Fruit fly (Drosophila melanogaster) whole organism, adult: Measurements from ENCODE around the gene tsh.

ENCODE experiments used
- CG11617 ChIP-seq: fragments of 200-800 bp; sonication (Bioruptor generic); optimal IDR thresholded peaks from 2 replicates; lab custom pipeline; 2017; ENCODE audit warnings: mild to moderate bottlenecking, missing biosample characterization, missing genetic modification reagents, missing genetic modification characterization
- CG12768 ChIP-seq: fragments of 200-800 bp; sonication (Bioruptor generic); optimal IDR thresholded peaks from 2 replicates; lab custom pipeline; 2017; ENCODE audit warnings: missing biosample characterization, missing genetic modification characterization, mild to moderate bottlenecking, moderate library complexity, missing genetic modification reagents
- CG14711 ChIP-seq: fragments of 200-800 bp; sonication (Bioruptor generic); optimal IDR thresholded peaks from 2 replicates; lab custom pipeline; 2018; ENCODE audit warnings: missing biosample characterization, mild to moderate bottlenecking, missing genetic modification characterization, moderate library complexity
- CG1620 ChIP-seq: fragments of 200-800 bp; sonication (Bioruptor generic); optimal IDR thresholded peaks from 2 replicates; lab custom pipeline; 2016; ENCODE audit warnings: missing biosample characterization, missing genetic modification characterization
- CG33017 ChIP-seq: fragments of 200-800 bp; sonication (Bioruptor generic); optimal IDR thresholded peaks from 2 replicates; lab custom pipeline; 2018; ENCODE audit warnings: missing biosample characterization, mild to moderate bottlenecking, missing genetic modification characterization, moderate library complexity
- CG5204 ChIP-seq: fragments of 200-800 bp; sonication (Bioruptor generic); optimal IDR thresholded peaks from 2 replicates; lab custom pipeline; 2016; ENCODE audit warnings: missing biosample characterization, missing genetic modification characterization
- CG7045 ChIP-seq: fragments of 200-800 bp; sonication (Bioruptor generic); optimal IDR thresholded peaks from 2 replicates; lab custom pipeline; 2017; ENCODE audit warnings: missing biosample characterization, mild to moderate bottlenecking, missing genetic modification characterization
- CG7101 ChIP-seq: fragments of 200-800 bp; sonication (Bioruptor generic); optimal IDR thresholded peaks from 2 replicates; lab custom pipeline; 2018; ENCODE audit warnings: missing biosample characterization, mild to moderate bottlenecking, missing genetic modification characterization, moderate library complexity
- Clk ChIP-seq: fragments of 200-800 bp; sonication (Bioruptor generic); optimal IDR thresholded peaks from 2 replicates; lab custom pipeline; 2017; ENCODE audit warnings: missing biosample characterization, missing genetic modification characterization
- Crg-1 ChIP-seq: fragments of 200-800 bp; sonication (Bioruptor generic); optimal IDR thresholded peaks from 2 replicates; lab custom pipeline; 2016; ENCODE audit warnings: missing biosample characterization, missing genetic modification characterization
- Hr96 ChIP-seq: fragments of 200-800 bp; sonication (Bioruptor generic); optimal IDR thresholded peaks from 2 replicates; lab custom pipeline; 2016; ENCODE audit warnings: missing biosample characterization, missing genetic modification characterization
- Mnt ChIP-seq: fragments of 200-800 bp; sonication (Bioruptor generic); optimal IDR thresholded peaks from 2 replicates; lab custom pipeline; 2016; ENCODE audit warnings: missing biosample characterization, mild to moderate bottlenecking, missing genetic modification characterization
- bab1 ChIP-seq: fragments of 200-800 bp; sonication (Bioruptor generic); optimal IDR thresholded peaks from 3 replicates; lab custom pipeline; 2019; ENCODE audit warnings: missing biosample characterization, mild to moderate bottlenecking, missing genetic modification characterization, moderate library complexity
- cic ChIP-seq: fragments of 200-800 bp; sonication (Bioruptor generic); optimal IDR thresholded peaks from 2 replicates; lab custom pipeline; 2017; ENCODE audit warnings: missing biosample characterization, mild to moderate bottlenecking, missing genetic modification characterization, moderate library complexity
- cnc ChIP-seq, 2 experiments: fragments of >200 bp; optimal IDR thresholded peaks; 2 replicates each; lab custom pipeline; 2017
- kay ChIP-seq: fragments of 200-800 bp; sonication (Bioruptor generic); peaks from one replicate; lab custom pipeline; 2016; ENCODE audit warnings: missing biosample characterization, missing genetic modification characterization, borderline replicate concordance
- ovo ChIP-seq: fragments of 200-800 bp; sonication (Bioruptor generic); optimal IDR thresholded peaks from 2 replicates; lab custom pipeline; 2016; ENCODE audit warnings: missing biosample characterization, missing genetic modification characterization
- pad ChIP-seq: fragments of 200-800 bp; sonication (Bioruptor generic); optimal IDR thresholded peaks from 3 replicates; lab custom pipeline; 2017; ENCODE audit warnings: missing biosample characterization, missing genetic modification characterization, mild to moderate bottlenecking, moderate library complexity, missing genetic modification reagents
- tj ChIP-seq: fragments of 200-800 bp; sonication (Bioruptor generic); optimal IDR thresholded peaks from 3 replicates; lab custom pipeline; 2017; ENCODE audit warnings: missing biosample characterization, mild to moderate bottlenecking, missing genetic modification characterization, moderate library complexity
- toe ChIP-seq: fragments of 200-800 bp; sonication (Bioruptor generic); optimal IDR thresholded peaks from 2 replicates; lab custom pipeline; 2016; ENCODE audit warnings: missing biosample characterization, missing genetic modification characterization

Gene tsh

DNA sequence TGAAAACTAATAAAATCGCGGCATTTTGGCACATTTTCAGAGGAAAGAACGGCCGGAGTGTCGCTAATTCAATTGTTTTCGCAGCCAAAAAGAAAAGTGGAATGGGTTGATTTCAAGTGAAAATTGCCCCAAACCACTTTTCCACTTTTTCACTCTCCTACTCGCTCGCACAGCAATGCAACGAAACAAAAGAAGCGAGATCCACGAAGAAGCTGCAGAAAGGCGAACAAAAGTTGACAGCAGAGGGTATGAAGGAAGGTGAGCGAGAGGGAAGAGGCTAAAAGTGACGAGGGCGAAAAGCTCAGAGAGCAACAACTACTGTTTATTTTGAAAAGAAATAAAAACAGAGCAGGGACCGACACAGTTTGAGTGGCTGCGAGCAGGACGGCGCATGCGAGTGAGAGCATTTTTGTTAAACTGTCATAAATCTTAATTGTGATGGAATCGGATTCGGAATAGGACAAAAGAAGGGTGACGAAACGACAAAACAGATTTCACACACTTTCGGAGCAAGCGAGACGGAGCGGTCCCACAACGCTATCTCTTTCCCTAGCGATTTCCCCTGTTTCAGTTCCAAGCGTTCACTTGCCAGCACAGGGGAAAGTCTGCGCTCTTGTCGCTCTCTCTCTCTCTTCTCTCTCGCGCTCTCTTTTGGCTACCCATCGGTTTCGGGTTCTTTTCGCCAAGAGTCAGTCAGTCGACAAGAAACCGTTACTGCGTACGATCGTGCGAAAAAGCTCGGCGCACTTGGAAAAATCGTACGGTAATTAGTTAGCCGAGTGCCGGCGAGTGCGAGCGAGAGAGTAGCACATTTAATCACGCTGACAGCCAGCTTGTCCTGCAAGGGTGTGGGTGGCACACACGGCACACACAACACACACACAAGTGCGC, at the start of gene tsh:
tsh (plus strand) TSS at position 694 of the 891 bp plus-strand sequence.
- TF ChIP-seq CG7101 (tag; lab: Kevin White, UChicago) (no peak), CG1620 (no peak), bab1 (peak; percentile 4), cic (GFP tag; lab: Kevin White, UChicago) (no peak), cnc (optimal IDR thresholded peaks at IDR 0.05; lab: Kevin White, UChicago) (no peak), Hr96 (GFP tag; lab: Kevin White, UChicago) (no peak), toe (GFP tag; lab: Kevin White, UChicago) (no peak), CG7045 (GFP tag; lab: Kevin White, UChicago) (no peak), ovo (GFP tag; lab: Kevin White, UChicago) (peak; percentile 93), Clk (GFP tag; lab: Kevin White, UChicago) (no peak), pad (GFP tag; lab: Kevin White, UChicago) (peak; percentile 100), CG11617 (GFP tag; lab: Kevin White, UChicago) (no peak), CG5204 (GFP tag; lab: Kevin White, UChicago) (no peak), kay (GFP tag; lab: Kevin White, UChicago) (peak; percentile 20), Crg-1 (GFP tag; lab: Kevin White, UChicago) (no peak), CG12768 (GFP tag; lab: Kevin White, UChicago) (no peak), CG14711 (no peak)

DNA sequence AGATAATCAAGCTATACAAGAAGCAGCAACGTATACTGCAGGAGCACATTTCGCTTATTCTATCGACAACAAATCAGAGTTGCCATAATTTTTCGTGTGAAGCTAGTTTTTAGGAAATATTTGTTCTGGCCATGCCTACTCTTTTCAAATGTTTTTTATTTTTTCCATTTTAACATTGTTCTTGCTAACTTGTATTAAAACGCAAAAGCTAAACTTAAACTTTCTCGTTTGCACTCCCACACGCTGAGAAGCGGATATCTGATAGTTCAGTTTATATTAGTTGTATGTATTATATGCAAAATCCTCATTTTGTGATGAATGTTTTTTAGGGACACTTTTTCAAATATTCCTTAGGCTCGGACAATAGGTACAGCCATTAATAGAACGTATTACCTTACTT, 44.4 kb upstream of the tsh start, which contains the start of gene CG11630:
CG11630 (minus strand) TSS at position 101 of the 400 bp plus-strand sequence.
- no peak for TF ChIP-seq CG7045 (GFP tag; lab: Kevin White, UChicago)
- no peak for TF ChIP-seq CG14711
- TF ChIP-seq Crg-1 (GFP tag; lab: Kevin White, UChicago): no peak
- TF ChIP-seq CG12768 (GFP tag; lab: Kevin White, UChicago): no peak
- TF ChIP-seq pad (GFP tag; lab: Kevin White, UChicago): no peak

DNA sequence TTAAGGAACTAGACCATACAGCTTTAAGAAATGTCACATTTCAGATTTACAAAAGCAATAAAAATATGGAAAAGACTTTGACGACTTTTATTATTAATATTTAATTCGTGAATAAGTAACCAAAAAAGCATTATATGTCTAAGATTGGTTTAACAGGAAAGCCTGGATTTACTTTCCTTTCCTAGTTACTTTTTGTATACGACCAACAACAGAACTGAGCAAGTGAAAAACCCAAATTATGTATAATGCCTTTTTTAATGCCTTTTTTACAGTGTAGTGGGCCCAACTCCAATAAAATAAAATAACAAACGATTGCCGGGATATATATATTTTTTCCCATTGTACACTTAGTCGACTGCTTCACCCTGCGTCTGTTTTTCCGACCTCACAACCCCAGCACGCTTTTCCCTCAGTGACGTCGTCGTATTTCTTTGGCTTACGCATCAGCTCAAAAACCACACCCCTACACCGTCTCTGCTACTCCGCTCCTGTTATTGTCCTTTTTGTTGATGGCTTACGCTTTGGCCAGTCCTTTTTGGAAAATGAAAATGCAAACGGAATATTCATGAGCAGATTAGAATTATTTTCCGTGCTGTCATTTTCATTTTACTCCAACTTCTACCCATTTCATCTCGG, 43.5 kb upstream of the tsh start:
- TF ChIP-seq CG5204 (GFP tag; lab: Kevin White, UChicago): no peak
- TF ChIP-seq CG7045 (GFP tag; lab: Kevin White, UChicago): no peak
- no peak for TF ChIP-seq Crg-1 (GFP tag; lab: Kevin White, UChicago)
- no peak for TF ChIP-seq Mnt (GFP tag; lab: Kevin White, UChicago)
- TF ChIP-seq Clk (GFP tag; lab: Kevin White, UChicago): no peak
- no peak for TF ChIP-seq CG14711
- no peak for TF ChIP-seq cnc (optimal IDR thresholded peaks at IDR 0.05; lab: Kevin White, UChicago)
- no peak for TF ChIP-seq CG11617 (GFP tag; lab: Kevin White, UChicago)
- no peak for TF ChIP-seq bab1
- no peak for TF ChIP-seq kay (GFP tag; lab: Kevin White, UChicago)
- TF ChIP-seq cic (GFP tag; lab: Kevin White, UChicago): no peak
- no peak for TF ChIP-seq CG1620
- TF ChIP-seq CG33017 (tag; lab: Kevin White, UChicago): no peak
- no peak for TF ChIP-seq tj (GFP tag; lab: Kevin White, UChicago)
- TF ChIP-seq pad (GFP tag; lab: Kevin White, UChicago): no peak
- TF ChIP-seq CG7101 (tag; lab: Kevin White, UChicago): no peak
- no peak for TF ChIP-seq ovo (GFP tag; lab: Kevin White, UChicago)
- TF ChIP-seq CG12768 (GFP tag; lab: Kevin White, UChicago): no peak
- TF ChIP-seq toe (GFP tag; lab: Kevin White, UChicago): no peak
- no peak for TF ChIP-seq Hr96 (GFP tag; lab: Kevin White, UChicago)

DNA sequence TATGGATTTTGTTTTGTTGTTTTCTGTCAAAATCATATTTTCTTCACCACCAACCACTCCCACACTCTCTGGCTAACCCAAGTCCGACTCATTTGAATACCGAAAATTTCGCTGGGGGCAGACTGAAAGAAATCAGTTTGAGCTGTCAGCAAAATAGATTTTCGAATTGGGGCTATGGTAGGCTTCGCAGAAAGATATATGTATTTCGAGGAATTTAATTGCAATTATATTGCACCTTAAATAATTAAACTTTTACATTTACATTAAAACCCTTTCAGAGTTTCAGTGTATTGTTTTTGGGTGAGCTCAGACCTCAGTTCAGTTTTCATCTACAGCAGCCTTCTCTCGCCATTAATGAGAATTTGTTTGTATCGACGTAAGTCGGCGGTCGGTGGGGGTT, 41.4 kb upstream of the tsh start:
- TF ChIP-seq tj (GFP tag; lab: Kevin White, UChicago) (no peak), CG7101 (tag; lab: Kevin White, UChicago) (no peak)

DNA sequence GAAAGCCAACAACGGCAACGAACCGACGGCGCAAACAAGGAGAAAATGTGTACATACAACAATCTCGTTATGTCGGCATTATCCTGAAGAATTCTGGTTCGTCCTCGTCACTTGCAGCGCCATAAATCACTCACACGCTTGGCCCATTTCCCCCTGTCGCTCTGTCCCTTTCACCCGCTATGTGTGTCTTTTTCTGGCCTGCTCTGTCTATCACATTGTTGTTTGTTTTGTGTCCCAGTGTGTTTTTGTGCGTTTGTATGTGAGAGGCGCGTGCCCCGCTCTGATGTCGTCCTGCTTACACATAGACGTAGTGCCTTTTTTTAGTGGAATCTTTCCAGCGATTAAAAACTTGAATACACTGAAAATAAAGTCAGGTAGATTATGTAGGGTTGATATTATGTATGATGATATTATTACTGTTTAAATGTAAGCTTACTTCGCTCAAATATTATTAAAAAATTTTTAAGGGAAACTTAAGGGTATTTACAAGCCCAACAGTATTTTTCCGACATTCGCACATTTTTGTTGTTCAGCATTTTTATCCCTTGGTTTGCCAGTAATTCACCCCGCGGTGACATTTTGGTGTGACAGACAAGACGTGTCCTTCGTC, 38.8 kb upstream of the tsh start:
- TF ChIP-seq Clk (GFP tag; lab: Kevin White, UChicago) (no peak), ovo (GFP tag; lab: Kevin White, UChicago) (no peak), CG11617 (GFP tag; lab: Kevin White, UChicago) (no peak), Mnt (GFP tag; lab: Kevin White, UChicago) (no peak), cnc (optimal IDR thresholded peaks at IDR 0.05; lab: Kevin White, UChicago) (no peak), bab1 (no peak), CG7045 (GFP tag; lab: Kevin White, UChicago) (no peak), CG12768 (GFP tag; lab: Kevin White, UChicago) (no peak), Crg-1 (GFP tag; lab: Kevin White, UChicago) (no peak), Hr96 (GFP tag; lab: Kevin White, UChicago) (no peak), cic (GFP tag; lab: Kevin White, UChicago) (no peak), CG5204 (GFP tag; lab: Kevin White, UChicago) (no peak)
